Fruit fly (Drosophila melanogaster) whole organism, pupa: ENCODE results near the gene CG34436.

ENCODE experiments used
- CG15710 ChIP-seq: fragments of 200-800 bp; sonication (Bioruptor generic); optimal IDR thresholded peaks from 2 replicates; lab custom pipeline; 2018; ENCODE audit warnings: missing biosample characterization, mild to moderate bottlenecking, missing genetic modification characterization, moderate library complexity
- CG17806 ChIP-seq: fragments of 200-800 bp; sonication (Bioruptor generic); optimal IDR thresholded peaks from 2 replicates; lab custom pipeline; 2018; ENCODE audit warnings: missing biosample characterization, mild to moderate bottlenecking, missing genetic modification characterization, moderate library complexity
- CG4496 ChIP-seq: fragments of 200-800 bp; sonication (Bioruptor generic); IDR thresholded peaks from 3 replicates; pipeline ENCODE4 v1.3.6; 2022; ENCODE audit warnings: missing biosample characterization, missing genetic modification characterization
- CG8159 ChIP-seq: fragments of 200-800 bp; sonication (Bioruptor generic); optimal IDR thresholded peaks from 3 replicates; lab custom pipeline; 2018; ENCODE audit warnings: missing biosample characterization, mild to moderate bottlenecking, missing genetic modification characterization, moderate library complexity
- CG8301 ChIP-seq: fragments of 200-800 bp; sonication (Bioruptor generic); optimal IDR thresholded peaks from 2 replicates; lab custom pipeline; 2018; ENCODE audit warnings: missing biosample characterization, mild to moderate bottlenecking, missing genetic modification characterization
- CG9948 ChIP-seq: fragments of 200-800 bp; sonication (Bioruptor generic); optimal IDR thresholded peaks from 2 replicates; lab custom pipeline; 2018; ENCODE audit warnings: missing biosample characterization, mild to moderate bottlenecking, missing genetic modification characterization, moderate library complexity
- Pif1A ChIP-seq: fragments of 200-800 bp; sonication (Bioruptor generic); optimal IDR thresholded peaks from 3 replicates; lab custom pipeline; 2016; ENCODE audit warnings: missing biosample characterization, missing genetic modification characterization
- fd96Ca ChIP-seq: fragments of 200-800 bp; sonication (Bioruptor generic); IDR thresholded peaks from 3 replicates; pipeline ENCODE4 v1.3.6; 2022; ENCODE audit warnings: missing biosample characterization, missing genetic modification characterization
- rn ChIP-seq: fragments of 200-800 bp; sonication (Bioruptor generic); IDR thresholded peaks from 2 replicates; pipeline ENCODE4 v1.3.6; 2022; ENCODE audit warnings: missing biosample characterization, missing genetic modification characterization

DNA sequence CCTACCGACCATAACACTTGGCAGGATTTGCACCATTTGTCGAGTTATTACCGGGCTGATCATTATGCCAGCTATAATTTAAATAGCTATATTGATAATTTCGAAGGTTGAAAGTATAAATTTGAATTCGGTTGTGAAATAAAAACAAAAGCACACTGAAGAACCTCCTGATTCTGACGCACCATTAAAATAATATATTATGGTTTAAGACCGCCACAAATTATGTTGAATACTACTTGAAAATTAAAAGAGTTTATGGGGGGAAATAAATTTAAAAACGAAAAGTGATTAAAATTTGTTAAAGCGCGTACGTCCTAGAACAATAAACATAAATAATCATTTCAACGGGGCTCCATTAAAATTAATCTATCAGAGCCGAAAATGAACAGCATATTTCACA is 22.1 kb downstream of the CG34436 start, which contains the start of gene CG12516:
- TF ChIP-seq CG17806 (tag; lab: Kevin White, UChicago) (no peak), CG8301 (tag; lab: Kevin White, UChicago) (no peak), Pif1A (GFP tag; lab: Kevin White, UChicago) (no peak), CG8159 (tag; lab: Kevin White, UChicago) (no peak), CG15710 (no peak), CG4496 (GFP tag; lab: Robert Waterston, UW) (no peak), CG9948 (tag; lab: Kevin White, UChicago) (no peak), fd96Ca (GFP tag; lab: Robert Waterston, UW) (no peak), rn (GFP tag; lab: Robert Waterston, UW) (no peak)
